Worm (Caenorhabditis elegans) whole organism, late embryonic: ENCODE data around the gene aly-3.
"Not testable (repeated sequence)": the region's sequence is repeated elsewhere in the genome, so short reads cannot be mapped to it uniquely, and the experiment has no call there.

Experiments used
- C38D4.7 ChIP-seq: fragments of 200-800 bp; sonication (Bioruptor generic); optimal IDR thresholded peaks from 2 replicates; lab custom pipeline; 2018; ENCODE audit warnings: mild to moderate bottlenecking, missing genetic modification characterization, moderate library complexity, missing compliant biosample characterization
- F13H6.1 ChIP-seq: sonication (generic microtip); optimal IDR thresholded peaks from 2 replicates; lab custom pipeline; 2016; ENCODE audit warnings: missing genetic modification characterization, missing compliant biosample characterization
- Y22D7AL.16 ChIP-seq: sonication (generic microtip); optimal IDR thresholded peaks from 2 replicates; lab custom pipeline; 2016; ENCODE audit warnings: missing genetic modification characterization, missing compliant biosample characterization
- ahr-1 ChIP-seq: sonication (generic microtip); optimal IDR thresholded peaks from 2 replicates; lab custom pipeline; 2016; ENCODE audit warnings: missing genetic modification characterization, missing compliant biosample characterization
- ama-1 ChIP-seq: fragments of 150-350 bp; optimal IDR thresholded peaks from 2 replicates; lab custom pipeline; 2014
- ceh-14 ChIP-seq: sonication (generic microtip); optimal IDR thresholded peaks from 2 replicates; lab custom pipeline; 2016; ENCODE audit warnings: missing genotype, missing genetic modification characterization, missing compliant biosample characterization
- ceh-18 ChIP-seq: sonication (generic microtip); optimal IDR thresholded peaks from 2 replicates; lab custom pipeline; 2016; ENCODE audit warnings: missing genetic modification characterization, missing compliant biosample characterization
- ceh-2 ChIP-seq: sonication (generic microtip); optimal IDR thresholded peaks from 2 replicates; lab custom pipeline; 2016; ENCODE audit warnings: missing genotype, missing genetic modification characterization, missing compliant biosample characterization
- ceh-22 ChIP-seq: sonication (generic microtip); optimal IDR thresholded peaks from 2 replicates; lab custom pipeline; 2017; ENCODE audit warnings: missing biosample characterization, missing genetic modification characterization
- ceh-24 ChIP-seq: sonication (generic microtip); optimal IDR thresholded peaks from 2 replicates; lab custom pipeline; 2016; ENCODE audit warnings: mild to moderate bottlenecking, missing genetic modification characterization, missing compliant biosample characterization
- ceh-30 ChIP-seq: fragments of 150-350 bp; optimal IDR thresholded peaks from 2 replicates; lab custom pipeline; 2014; ENCODE audit warnings: missing biosample characterization, missing genetic modification characterization
- ceh-31 ChIP-seq: sonication (generic microtip); optimal IDR thresholded peaks from 2 replicates; lab custom pipeline; 2016; ENCODE audit warnings: missing genetic modification characterization, missing compliant biosample characterization
- ceh-34 ChIP-seq: sonication (generic microtip); optimal IDR thresholded peaks from 2 replicates; lab custom pipeline; 2016; ENCODE audit warnings: mild to moderate bottlenecking, missing genetic modification characterization, missing compliant biosample characterization
- ceh-48 ChIP-seq: sonication (generic microtip); optimal IDR thresholded peaks from 2 replicates; lab custom pipeline; 2016; ENCODE audit warnings: missing genetic modification characterization, inconsistent platforms, missing compliant biosample characterization
- ceh-9 ChIP-seq: sonication (generic microtip); optimal IDR thresholded peaks from 2 replicates; lab custom pipeline; 2016; ENCODE audit warnings: mild to moderate bottlenecking, missing genetic modification characterization, inconsistent platforms, missing compliant biosample characterization
- fkh-10 ChIP-seq: fragments of 150-350 bp; optimal IDR thresholded peaks from 2 replicates; lab custom pipeline; 2014; ENCODE audit warnings: missing biosample characterization, missing genetic modification reagents, missing genetic modification characterization
- fkh-6 ChIP-seq: sonication (generic microtip); optimal IDR thresholded peaks from 2 replicates; lab custom pipeline; 2016; ENCODE audit warnings: missing genetic modification characterization, missing compliant biosample characterization
- gmeb-2 ChIP-seq: sonication (generic microtip); optimal IDR thresholded peaks from 2 replicates; lab custom pipeline; 2016; ENCODE audit warnings: missing genetic modification characterization, inconsistent platforms, missing compliant biosample characterization
- hlh-30 ChIP-seq: sonication (generic microtip); optimal IDR thresholded peaks from 2 replicates; lab custom pipeline; 2017; ENCODE audit warnings: antibody characterized with exemption, missing genetic modification characterization, missing compliant biosample characterization; ENCODE audit not compliant: insufficient read depth
- nfya-1 ChIP-seq: sonication (generic microtip); optimal IDR thresholded peaks from 2 replicates; lab custom pipeline; 2017; ENCODE audit warnings: missing genetic modification characterization, mild to moderate bottlenecking, missing compliant biosample characterization, antibody characterized with exemption, moderate library complexity
- npax-4 ChIP-seq: sonication (generic microtip); optimal IDR thresholded peaks from 2 replicates; lab custom pipeline; 2016; ENCODE audit warnings: missing genetic modification characterization, missing compliant biosample characterization
- pat-9 ChIP-seq: fragments of 200-800 bp; sonication (Bioruptor generic); optimal IDR thresholded peaks from 2 replicates; lab custom pipeline; 2018; ENCODE audit warnings: mild to moderate bottlenecking, missing genetic modification characterization, moderate library complexity, missing compliant biosample characterization
- pha-4 ChIP-seq: fragments of 150-350 bp; optimal IDR thresholded peaks from 2 replicates; lab custom pipeline; 2018; ENCODE audit warnings: missing biosample characterization, missing genetic modification reagents, missing genetic modification characterization
- pqm-1 ChIP-seq: sonication (generic microtip); optimal IDR thresholded peaks from 2 replicates; lab custom pipeline; 2016; ENCODE audit warnings: missing genetic modification characterization, missing compliant biosample characterization
- pros-1 ChIP-seq: fragments of 150-350 bp; optimal IDR thresholded peaks from 2 replicates; lab custom pipeline; 2014; ENCODE audit warnings: missing biosample characterization, missing genetic modification reagents, missing genetic modification characterization
- ref-2 ChIP-seq: sonication (generic microtip); optimal IDR thresholded peaks from 2 replicates; lab custom pipeline; 2016; ENCODE audit warnings: missing genetic modification characterization, missing compliant biosample characterization
- sdc-2 ChIP-seq: sonication (generic microtip); optimal IDR thresholded peaks from 2 replicates; lab custom pipeline; 2016; ENCODE audit warnings: missing genotype, missing genetic modification characterization, missing compliant biosample characterization
- sox-2 ChIP-seq: fragments of 200-800 bp; sonication (Bioruptor generic); IDR thresholded peaks from 2 replicates; pipeline ENCODE4 v1.3.6; 2022; ENCODE audit warnings: missing genetic modification reagents, missing genetic modification characterization, missing compliant biosample characterization
- sox-4 ChIP-seq: sonication (generic microtip); optimal IDR thresholded peaks from 2 replicates; lab custom pipeline; 2017; ENCODE audit warnings: mild to moderate bottlenecking, missing genetic modification characterization, inconsistent platforms, missing compliant biosample characterization
- syd-9 ChIP-seq: sonication (generic microtip); optimal IDR thresholded peaks from 2 replicates; lab custom pipeline; 2016; ENCODE audit warnings: mild to moderate bottlenecking, missing genetic modification characterization, moderate library complexity, missing compliant biosample characterization
- tbx-2 ChIP-seq: sonication (generic microtip); optimal IDR thresholded peaks from 2 replicates; lab custom pipeline; 2016; ENCODE audit warnings: missing genetic modification characterization, missing compliant biosample characterization
- tbx-7 ChIP-seq: sonication (generic microtip); optimal IDR thresholded peaks from 2 replicates; lab custom pipeline; 2016; ENCODE audit warnings: missing genotype, missing genetic modification characterization, missing compliant biosample characterization
- unc-86 ChIP-seq: sonication (generic microtip); optimal IDR thresholded peaks from 2 replicates; lab custom pipeline; 2016; ENCODE audit warnings: missing genetic modification characterization, missing compliant biosample characterization
- zip-5 ChIP-seq: sonication (generic microtip); optimal IDR thresholded peaks from 2 replicates; lab custom pipeline; 2016; ENCODE audit warnings: missing genetic modification characterization, missing compliant biosample characterization
- ztf-16 ChIP-seq: sonication (generic microtip); optimal IDR thresholded peaks from 2 replicates; lab custom pipeline; 2017; ENCODE audit warnings: missing genetic modification characterization, missing compliant biosample characterization

Gene aly-3

DNA sequence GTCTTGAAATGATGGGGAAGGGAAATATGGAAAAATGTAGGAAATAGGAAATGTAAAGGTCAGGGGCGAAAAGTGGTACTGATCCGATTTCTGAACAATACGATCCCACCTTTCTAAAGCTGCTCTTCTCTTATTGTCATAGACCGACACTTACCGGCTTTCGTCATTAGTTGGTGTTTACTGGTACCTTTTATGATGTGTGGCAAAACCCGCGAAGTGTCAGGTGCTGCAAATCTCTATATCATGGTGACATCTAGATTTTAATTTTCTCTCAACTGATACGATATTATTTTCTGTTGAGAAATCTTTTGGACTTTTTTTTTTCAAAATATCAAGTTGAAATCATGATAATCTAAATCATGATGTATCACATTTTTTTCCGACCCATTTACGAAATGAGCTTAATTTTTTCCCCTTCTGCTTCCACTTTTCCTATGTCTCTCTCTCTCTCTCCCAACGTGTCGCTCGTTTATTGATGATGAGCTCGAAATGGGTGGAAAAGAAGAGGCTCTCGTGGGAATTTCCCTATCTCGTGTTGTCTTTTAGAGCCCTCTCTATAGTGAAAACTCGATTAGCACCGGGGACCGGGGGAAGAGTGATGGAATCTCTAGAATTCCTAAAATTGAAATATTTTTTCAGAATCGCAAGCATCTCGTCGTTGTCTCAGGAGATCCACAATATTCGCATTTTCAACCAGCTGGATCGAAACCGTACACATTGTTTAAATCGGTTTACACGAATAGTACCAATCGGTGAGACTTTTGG lies 8.4 kb downstream of the aly-3 start:
- TF ChIP-seq fkh-10 (no peak), unc-86 (tag; lab: Kevin White, UChicago) (no peak), sox-2 (GFP tag; lab: Robert Waterston, UW) (no peak), nfya-1 (tag; lab: Kevin White, UChicago) (no peak), ceh-18 (tag; lab: Kevin White, UChicago) (no peak), ref-2 (tag; lab: Kevin White, UChicago) (no peak), npax-4 (no peak), tbx-7 (tag; lab: Kevin White, UChicago) (no peak)

DNA sequence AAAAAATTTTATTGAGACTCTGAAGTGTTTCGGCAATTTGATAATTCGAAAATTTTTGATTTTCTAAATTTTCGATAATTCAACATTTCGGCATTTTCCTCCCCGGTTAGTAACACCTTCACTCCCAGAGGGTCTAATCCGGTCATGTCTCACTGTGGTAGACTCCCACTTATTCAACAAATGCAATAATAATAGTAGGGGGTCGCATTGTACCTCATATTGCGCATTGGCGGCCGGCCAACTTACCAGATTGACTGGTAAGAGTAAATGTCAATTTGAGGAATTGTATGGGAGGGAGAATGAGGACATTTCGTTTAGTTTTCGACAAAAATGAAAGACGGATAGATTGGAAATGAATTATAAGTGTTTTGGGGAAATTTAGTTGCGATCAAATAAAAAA lies 10.7 kb downstream of the aly-3 start:
- TF ChIP-seq ref-2 (tag; lab: Kevin White, UChicago): no peak
- TF ChIP-seq fkh-10: no peak
- TF ChIP-seq pros-1 (tag; lab: Kevin White, UChicago): no peak
- no peak for TF ChIP-seq ceh-30 (tag; lab: Kevin White, UChicago)
- TF ChIP-seq ztf-16: no peak
- TF ChIP-seq pqm-1 (tag; lab: Kevin White, UChicago): no peak
- no peak for TF ChIP-seq syd-9 (tag; lab: Kevin White, UChicago)
- no peak for TF ChIP-seq fkh-6 (tag; lab: Kevin White, UChicago)
- no peak for TF ChIP-seq ceh-24 (tag; lab: Kevin White, UChicago)
- no peak for TF ChIP-seq ceh-2 (tag; lab: Kevin White, UChicago)
- no peak for TF ChIP-seq sdc-2 (tag; lab: Kevin White, UChicago)
- TF ChIP-seq npax-4: no peak
- no peak for TF ChIP-seq pat-9
- TF ChIP-seq unc-86 (tag; lab: Kevin White, UChicago): no peak

DNA sequence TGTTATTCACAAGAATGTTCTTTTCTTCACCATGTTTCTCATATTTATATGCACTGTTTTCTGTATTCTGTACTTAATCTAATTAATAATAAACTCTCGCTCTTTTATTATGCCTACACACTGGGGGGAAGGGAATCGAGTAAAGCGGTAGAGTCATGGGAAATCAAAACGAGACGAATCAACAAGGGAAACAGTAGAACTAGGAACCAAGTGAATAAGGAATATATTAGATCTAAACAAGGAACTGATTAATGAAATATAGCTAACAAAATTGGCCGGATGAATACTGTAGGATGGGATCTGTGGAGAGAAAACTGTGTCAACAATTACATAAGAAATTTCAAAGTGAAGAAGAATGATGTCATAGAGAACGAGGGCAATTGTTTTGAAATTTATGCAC lies 11.9 kb downstream of the aly-3 start:
- TF ChIP-seq ceh-34 (tag; lab: Kevin White, UChicago) (no peak), ceh-22 (tag; lab: Kevin White, UChicago) (no peak), syd-9 (tag; lab: Kevin White, UChicago) (no peak), ceh-18 (tag; lab: Kevin White, UChicago) (no peak), zip-5 (tag; lab: Kevin White, UChicago) (no peak), sox-4 (tag; lab: Kevin White, UChicago) (no peak), ceh-14 (no peak), ceh-24 (tag; lab: Kevin White, UChicago) (no peak), sox-2 (GFP tag; lab: Robert Waterston, UW) (no peak), ceh-9 (tag; lab: Kevin White, UChicago) (no peak), ceh-31 (no peak), pqm-1 (tag; lab: Kevin White, UChicago) (no peak), ama-1 (lab: Kevin White, UChicago) (no peak), Y22D7AL.16 (tag; lab: Kevin White, UChicago) (no peak), ceh-48 (tag; lab: Kevin White, UChicago) (no peak), ahr-1 (tag; lab: Kevin White, UChicago) (no peak), gmeb-2 (tag; lab: Kevin White, UChicago) (no peak), pha-4 (no peak), F13H6.1 (tag; lab: Kevin White, UChicago) (no peak)

DNA sequence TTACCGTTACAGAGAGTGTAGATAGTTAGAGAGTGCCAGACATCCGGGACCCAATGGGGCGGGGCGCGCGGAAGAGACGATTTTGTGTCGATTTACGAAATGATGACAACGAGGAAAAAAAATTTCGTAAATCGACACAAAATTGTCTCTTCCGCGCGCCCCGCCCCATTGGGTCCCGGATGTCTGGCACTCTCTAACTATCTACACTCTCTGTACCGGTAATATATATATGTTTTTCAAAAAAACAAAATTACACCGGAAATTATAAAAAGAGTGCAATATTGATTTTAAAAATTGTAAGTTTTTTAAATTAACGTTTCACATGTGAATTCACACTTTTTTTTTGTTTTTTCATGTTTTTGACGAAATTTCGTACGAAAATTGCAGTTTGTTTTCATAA lies 15.0 kb downstream of the aly-3 start, which contains the start of gene B0001.4:
TSS of gene B0001.4 (minus strand) at position 101 of the 400 bp plus-strand sequence.
- TF ChIP-seq sox-2 (GFP tag; lab: Robert Waterston, UW); hlh-30 (tag; lab: Kevin White, UChicago); tbx-2: not testable (repeated sequence)

DNA sequence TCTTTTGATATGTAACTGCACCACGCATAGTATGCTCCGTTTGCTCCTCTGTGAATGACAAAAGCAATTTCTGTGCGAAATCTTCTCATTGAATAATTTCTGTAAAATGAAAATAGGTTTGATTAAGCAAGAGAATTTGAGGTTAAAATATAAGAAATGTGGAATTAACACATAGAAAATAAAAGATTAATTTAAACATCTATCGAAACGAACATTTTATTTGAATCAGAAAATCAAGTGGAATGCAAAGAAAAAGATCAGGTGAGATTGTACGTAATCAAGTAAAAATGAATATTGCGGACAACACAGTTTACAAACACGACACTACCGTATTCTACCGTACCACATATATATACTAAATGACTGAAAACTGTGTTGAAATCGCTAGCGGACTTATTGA lies 17.9 kb downstream of the aly-3 start, which contains the start of gene B0001.8:
TSS of gene B0001.8 (minus strand) at position 101 of the 400 bp plus-strand sequence.
- TF ChIP-seq C38D4.7 (GFP tag; lab: Kevin White, UChicago): no peak
- TF ChIP-seq ceh-9 (tag; lab: Kevin White, UChicago): no peak
- TF ChIP-seq fkh-6 (tag; lab: Kevin White, UChicago): no peak
- TF ChIP-seq, all 69 proteins: peak for 0
